Worm (Caenorhabditis elegans): Measurements from ENCODE around the gene col-181.

col-181 gene

DNA sequence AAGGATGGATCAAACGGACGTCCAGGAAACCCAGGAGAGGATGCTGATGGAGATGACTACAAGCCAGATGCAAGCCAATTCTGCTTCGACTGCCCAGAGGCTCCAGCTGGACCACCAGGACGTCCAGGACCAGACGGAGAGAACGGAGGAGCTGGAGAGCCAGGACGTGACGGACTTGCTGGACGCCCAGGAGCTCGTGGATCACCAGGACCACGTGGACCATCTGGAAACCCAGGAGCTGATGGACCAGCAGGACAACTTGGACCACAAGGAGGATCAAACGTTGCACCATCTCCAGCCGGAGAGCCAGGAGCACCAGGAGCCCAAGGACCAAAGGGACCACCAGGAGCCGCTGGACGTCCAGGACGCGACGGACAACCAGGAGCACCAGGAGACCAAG lies 728 bp downstream of the col-181 start:
- TF ChIP-seq fkh-6 (tag; optimal IDR thresholded peaks at IDR 0.05) (no peak), K09A11.1 (tag; optimal IDR thresholded peaks at IDR 0.05; ENCODE audit: insufficient read depth) (no peak), lin-11 (tag; optimal IDR thresholded peaks at IDR 0.05) (no peak), nhr-232 (tag; optimal IDR thresholded peaks at IDR 0.05) (no peak), ceh-14 (tag; optimal IDR thresholded peaks at IDR 0.05) (no peak), ceh-31 (tag; optimal IDR thresholded peaks at IDR 0.05) (no peak), gmeb-2 (tag; optimal IDR thresholded peaks at IDR 0.05) (no peak), pag-3 (tag; optimal IDR thresholded peaks at IDR 0.05; ENCODE audit: borderline replicate concordance) (no peak), elt-2 (tag; optimal IDR thresholded peaks at IDR 0.05) (no peak), ceh-19 (GFP tag; optimal IDR thresholded peaks at IDR 0.05) (no peak), ttx-3 (tag; optimal IDR thresholded peaks at IDR 0.05) (no peak), ama-1 (optimal IDR thresholded peaks at IDR 0.05) (no peak), hlh-30 (tag; optimal IDR thresholded peaks at IDR 0.05; ENCODE audit: insufficient read depth) (no peak), rnt-1 (tag; optimal IDR thresholded peaks at IDR 0.05) (no peak), ceh-9 (tag; optimal IDR thresholded peaks at IDR 0.05) (no peak), pha-4 (tag; optimal IDR thresholded peaks at IDR 0.05) (no peak), syd-9 (tag; optimal IDR thresholded peaks at IDR 0.05) (no peak), ceh-24 (tag; optimal IDR thresholded peaks at IDR 0.05) (no peak), npax-4 (tag; optimal IDR thresholded peaks at IDR 0.05) (no peak)

DNA sequence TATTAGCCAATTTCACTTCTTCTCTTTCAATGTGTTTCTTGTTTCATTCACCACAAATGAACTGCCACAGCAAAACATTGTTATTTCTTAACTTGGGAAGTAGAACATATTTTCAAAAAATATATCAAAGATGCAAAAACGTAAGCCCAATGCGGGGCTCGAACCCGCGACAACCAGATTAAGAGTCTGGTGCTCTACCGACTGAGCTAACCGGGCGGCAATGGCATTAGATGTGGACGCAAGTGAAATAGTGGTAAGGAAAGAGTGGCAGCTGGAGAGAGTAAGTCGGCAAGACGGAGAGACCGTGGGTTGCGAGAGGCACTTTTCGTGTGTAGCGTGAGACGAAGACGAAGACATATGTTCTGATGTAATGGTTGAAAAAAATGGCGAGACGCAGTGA lies 1.3 kb downstream of the col-181 start:
- TF ChIP-seq lim-6 (tag; optimal IDR thresholded peaks at IDR 0.05), result peak; percentile 93
- peak; percentile 71 for TF ChIP-seq tbx-7 (tag; optimal IDR thresholded peaks at IDR 0.05)
- peak; percentile 95 for TF ChIP-seq sox-2 (GFP tag; IDR thresholded peaks at IDR 0.05)
- peak; percentile 93 for TF ChIP-seq hlh-13 (GFP tag; optimal IDR thresholded peaks at IDR 0.05)
- peak; percentile 94 for TF ChIP-seq ceh-2 (tag; optimal IDR thresholded peaks at IDR 0.05)
- peak; percentile 82 for TF ChIP-seq ceh-9 (tag; optimal IDR thresholded peaks at IDR 0.05)
- peak; percentile 95 for TF ChIP-seq tbx-2 (tag; optimal IDR thresholded peaks at IDR 0.05)
- TF ChIP-seq fkh-10 (GFP tag; optimal IDR thresholded peaks at IDR 0.05), result peak; percentile 75
- TF ChIP-seq unc-42 (tag; optimal IDR thresholded peaks at IDR 0.05), result peak; percentile 96
- TF ChIP-seq che-1 (tag; optimal IDR thresholded peaks at IDR 0.05), result peak; percentile 96
- peak; percentile 96 for TF ChIP-seq dve-1 (tag; optimal IDR thresholded peaks at IDR 0.05)
- TF ChIP-seq pros-1 (tag; optimal IDR thresholded peaks at IDR 0.05), result peak; percentile 13
- TF ChIP-seq unc-3 (GFP tag; conservative IDR thresholded peaks at IDR 0.05), result peak; percentile 98
- TF ChIP-seq unc-3 (tag; optimal IDR thresholded peaks at IDR 0.05), result peak; percentile 89
- TF ChIP-seq hlh-6 (tag; optimal IDR thresholded peaks at IDR 0.05), result peak; percentile 98
- peak; percentile 89 for TF ChIP-seq ceh-48 (tag; optimal IDR thresholded peaks at IDR 0.05)
- TF ChIP-seq nhr-11 (tag; optimal IDR thresholded peaks at IDR 0.05), result no peak
- TF ChIP-seq pat-9 (tag; optimal IDR thresholded peaks at IDR 0.05), result peak; percentile 96
- TF ChIP-seq unc-55 (GFP tag; optimal IDR thresholded peaks at IDR 0.05), result no peak
- peak; percentile 96 for TF ChIP-seq unc-86 (tag; optimal IDR thresholded peaks at IDR 0.05)
- peak; percentile 95 for TF ChIP-seq pha-2 (tag; optimal IDR thresholded peaks at IDR 0.05)
- peak; percentile 86 for TF ChIP-seq zip-5 (tag; optimal IDR thresholded peaks at IDR 0.05)
- peak; percentile 95 for TF ChIP-seq C38D4.7 (GFP tag; optimal IDR thresholded peaks at IDR 0.05)
- TF ChIP-seq ref-2 (tag; optimal IDR thresholded peaks at IDR 0.05), result no peak
- TF ChIP-seq hlh-15 (tag; optimal IDR thresholded peaks at IDR 0.05), result peak; percentile 96
- TF ChIP-seq ahr-1 (tag; optimal IDR thresholded peaks at IDR 0.05), result peak; percentile 90
- peak; percentile 77 for TF ChIP-seq hlh-30 (tag; optimal IDR thresholded peaks at IDR 0.05; ENCODE audit: insufficient read depth)
- peak; percentile 87 for TF ChIP-seq pag-3 (tag; optimal IDR thresholded peaks at IDR 0.05; ENCODE audit: borderline replicate concordance)
- no peak for TF ChIP-seq pha-4 (tag; optimal IDR thresholded peaks at IDR 0.05)
- peak; percentile 95 for TF ChIP-seq sox-4 (tag; optimal IDR thresholded peaks at IDR 0.05)
- TF ChIP-seq ceh-14 (tag; optimal IDR thresholded peaks at IDR 0.05), result peak; percentile 98
- peak; percentile 96 for TF ChIP-seq fkh-6 (tag; optimal IDR thresholded peaks at IDR 0.05)
- TF ChIP-seq ama-1 (optimal IDR thresholded peaks at IDR 0.05), result no peak
- TF ChIP-seq pqm-1 (tag; optimal IDR thresholded peaks at IDR 0.05), result peak; percentile 82
- TF ChIP-seq ceh-24 (tag; optimal IDR thresholded peaks at IDR 0.05), result peak; percentile 89
- TF ChIP-seq ceh-31 (tag; optimal IDR thresholded peaks at IDR 0.05), result peak; percentile 88
- peak; percentile 76 for TF ChIP-seq mec-3 (tag; optimal IDR thresholded peaks at IDR 0.05; ENCODE audit: borderline replicate concordance)
- no peak; the same call in 1 of the 2 replicates for TF ChIP-seq ceh-45 (GFP tag; IDR thresholded peaks at IDR 0.05)
- peak; percentile 94 for TF ChIP-seq sdc-2 (tag; optimal IDR thresholded peaks at IDR 0.05)
- TF ChIP-seq nfya-1 (tag; optimal IDR thresholded peaks at IDR 0.05), result peak; percentile 83
- TF ChIP-seq madf-2 (tag; optimal IDR thresholded peaks at IDR 0.05), result peak; percentile 93
